Fruit fly (Drosophila melanogaster): Measurements from ENCODE around the gene Rack1.

Rack1 gene

DNA sequence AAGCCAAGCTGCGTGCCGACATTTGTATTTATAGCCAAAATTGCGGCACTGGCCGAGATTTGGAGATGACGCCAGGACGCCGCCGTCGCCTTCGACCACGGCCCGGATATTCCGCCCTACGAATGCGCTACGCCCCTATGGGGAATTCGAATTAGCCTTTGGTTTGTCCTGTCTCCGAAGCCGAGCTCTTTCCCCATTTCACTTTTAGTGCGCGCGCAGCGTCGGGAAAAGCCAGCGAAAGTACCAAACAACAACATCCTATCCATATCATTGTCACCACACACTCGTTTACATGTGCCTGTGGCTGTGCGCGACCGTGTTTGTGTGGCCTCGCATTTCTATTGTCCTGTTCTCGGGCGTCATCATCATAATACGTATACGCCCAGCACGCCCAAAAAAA, 44.2 kb upstream of the Rack1 start, which contains the start of gene Proc:
Gene Proc (minus strand): TSS at position 101 of the 400 bp plus-strand sequence.
- TF ChIP-seq Crg-1 (GFP tag; optimal IDR thresholded peaks at IDR 0.05) (no peak), CG11617 (GFP tag; optimal IDR thresholded peaks at IDR 0.05) (no peak), Hr96 (GFP tag; optimal IDR thresholded peaks at IDR 0.05) (no peak), CG33017 (tag; optimal IDR thresholded peaks at IDR 0.05) (no peak), Clk (GFP tag; optimal IDR thresholded peaks at IDR 0.05) (no peak), kay (GFP tag; ENCODE audit: borderline replicate concordance) (no peak)

DNA sequence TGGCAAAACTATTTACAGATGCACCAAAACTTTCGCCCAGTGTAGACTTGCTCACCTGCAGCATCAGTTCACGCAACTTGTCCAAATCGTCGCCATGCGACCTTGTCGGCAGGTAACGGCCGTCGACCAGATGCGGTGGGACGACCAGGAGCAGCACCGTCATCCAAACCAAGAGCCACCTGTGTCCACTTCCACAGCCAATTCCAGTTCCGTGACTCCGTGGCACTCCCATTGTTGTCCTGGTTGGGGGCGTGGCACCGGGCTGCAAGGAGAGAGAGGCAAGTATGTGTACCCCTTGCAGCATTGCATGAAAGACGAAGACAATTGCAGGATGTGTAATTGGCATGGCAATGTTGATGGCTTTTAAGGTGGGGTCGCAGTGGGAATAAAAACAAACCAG, 43.1 kb upstream of the Rack1 start:
- TF ChIP-seq bab1 (GFP tag; optimal IDR thresholded peaks at IDR 0.05) (no peak), CG1620 (GFP tag; optimal IDR thresholded peaks at IDR 0.05) (no peak)

- TF ChIP-seq CG12768 (GFP tag; optimal IDR thresholded peaks at IDR 0.05) (no peak), CG7101 (tag; optimal IDR thresholded peaks at IDR 0.05) (no peak), bab1 (GFP tag; optimal IDR thresholded peaks at IDR 0.05) (no peak), CG1620 (GFP tag; optimal IDR thresholded peaks at IDR 0.05) (no peak), tj (GFP tag; optimal IDR thresholded peaks at IDR 0.05) (no peak), Clk (GFP tag; optimal IDR thresholded peaks at IDR 0.05) (no peak), CG11617 (GFP tag; optimal IDR thresholded peaks at IDR 0.05) (no peak), kay (GFP tag; ENCODE audit: borderline replicate concordance) (no peak), pad (GFP tag; optimal IDR thresholded peaks at IDR 0.05) (no peak), Mnt (GFP tag; optimal IDR thresholded peaks at IDR 0.05) (no peak), cnc (optimal IDR thresholded peaks at IDR 0.05) (no peak), toe (GFP tag; optimal IDR thresholded peaks at IDR 0.05) (no peak), ovo (GFP tag; optimal IDR thresholded peaks at IDR 0.05) (no peak), Hr96 (GFP tag; optimal IDR thresholded peaks at IDR 0.05) (no peak), Crg-1 (GFP tag; optimal IDR thresholded peaks at IDR 0.05) (no peak), CG33017 (tag; optimal IDR thresholded peaks at IDR 0.05) (no peak), CG7045 (GFP tag; optimal IDR thresholded peaks at IDR 0.05) (no peak), CG5204 (GFP tag; optimal IDR thresholded peaks at IDR 0.05) (no peak), cic (GFP tag; optimal IDR thresholded peaks at IDR 0.05) (no peak)
Observed at dm6 chr2L:7868608-7869007, 41.5 kb upstream of the Rack1 start.

dm6 chr2L:7861733-7862132, 34.6 kb upstream of the Rack1 start:
- TF ChIP-seq tj (GFP tag; optimal IDR thresholded peaks at IDR 0.05) (no peak), CG7045 (GFP tag; optimal IDR thresholded peaks at IDR 0.05) (no peak), CG12768 (GFP tag; optimal IDR thresholded peaks at IDR 0.05) (no peak), Clk (GFP tag; optimal IDR thresholded peaks at IDR 0.05) (no peak), CG7101 (tag; optimal IDR thresholded peaks at IDR 0.05) (no peak), CG1620 (GFP tag; optimal IDR thresholded peaks at IDR 0.05) (no peak), pad (GFP tag; optimal IDR thresholded peaks at IDR 0.05) (no peak), CG5204 (GFP tag; optimal IDR thresholded peaks at IDR 0.05) (no peak), CG11617 (GFP tag; optimal IDR thresholded peaks at IDR 0.05) (no peak), toe (GFP tag; optimal IDR thresholded peaks at IDR 0.05) (no peak), cnc (optimal IDR thresholded peaks at IDR 0.05) (no peak), kay (GFP tag; ENCODE audit: borderline replicate concordance) (no peak), CG33017 (tag; optimal IDR thresholded peaks at IDR 0.05) (no peak), CG14711 (tag; optimal IDR thresholded peaks at IDR 0.05) (no peak), Crg-1 (GFP tag; optimal IDR thresholded peaks at IDR 0.05) (no peak)

DNA sequence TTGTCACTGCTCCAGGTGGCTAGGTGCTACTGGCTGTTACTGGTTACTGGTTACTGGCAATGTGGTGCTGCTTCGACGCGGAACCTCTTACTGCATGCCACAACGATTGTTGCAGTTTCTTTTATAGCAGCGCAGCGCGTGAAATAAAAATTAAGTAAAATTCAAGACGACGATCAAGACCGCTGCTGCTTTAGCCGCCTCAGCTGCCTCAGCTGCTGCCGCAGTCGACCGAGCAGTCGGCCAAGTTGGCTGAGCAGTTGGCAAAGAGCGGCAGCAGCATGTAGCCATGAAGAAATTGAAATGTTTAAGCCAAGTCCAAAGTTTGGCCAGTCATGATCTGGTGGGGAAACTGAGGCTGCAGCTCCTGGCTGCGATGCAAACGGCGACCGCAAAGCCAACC, 33.6 kb upstream of the Rack1 start, which contains the start of gene TwdlE:
Gene TwdlE (minus strand): TSS at position 101 of the 400 bp plus-strand sequence.
- no peak for TF ChIP-seq bab1 (GFP tag; optimal IDR thresholded peaks at IDR 0.05)
- no peak for TF ChIP-seq Crg-1 (GFP tag; optimal IDR thresholded peaks at IDR 0.05)
- no peak for TF ChIP-seq ovo (GFP tag; optimal IDR thresholded peaks at IDR 0.05)
- no peak for TF ChIP-seq CG1620 (GFP tag; optimal IDR thresholded peaks at IDR 0.05)
- no peak for TF ChIP-seq CG33017 (tag; optimal IDR thresholded peaks at IDR 0.05)
- TF ChIP-seq Clk (GFP tag; optimal IDR thresholded peaks at IDR 0.05): no peak
- no peak for TF ChIP-seq Mnt (GFP tag; optimal IDR thresholded peaks at IDR 0.05)
- TF ChIP-seq cnc (optimal IDR thresholded peaks at IDR 0.05): no peak
- TF ChIP-seq toe (GFP tag; optimal IDR thresholded peaks at IDR 0.05): no peak
- no peak for TF ChIP-seq pad (GFP tag; optimal IDR thresholded peaks at IDR 0.05)
- TF ChIP-seq CG5204 (GFP tag; optimal IDR thresholded peaks at IDR 0.05): no peak

DNA sequence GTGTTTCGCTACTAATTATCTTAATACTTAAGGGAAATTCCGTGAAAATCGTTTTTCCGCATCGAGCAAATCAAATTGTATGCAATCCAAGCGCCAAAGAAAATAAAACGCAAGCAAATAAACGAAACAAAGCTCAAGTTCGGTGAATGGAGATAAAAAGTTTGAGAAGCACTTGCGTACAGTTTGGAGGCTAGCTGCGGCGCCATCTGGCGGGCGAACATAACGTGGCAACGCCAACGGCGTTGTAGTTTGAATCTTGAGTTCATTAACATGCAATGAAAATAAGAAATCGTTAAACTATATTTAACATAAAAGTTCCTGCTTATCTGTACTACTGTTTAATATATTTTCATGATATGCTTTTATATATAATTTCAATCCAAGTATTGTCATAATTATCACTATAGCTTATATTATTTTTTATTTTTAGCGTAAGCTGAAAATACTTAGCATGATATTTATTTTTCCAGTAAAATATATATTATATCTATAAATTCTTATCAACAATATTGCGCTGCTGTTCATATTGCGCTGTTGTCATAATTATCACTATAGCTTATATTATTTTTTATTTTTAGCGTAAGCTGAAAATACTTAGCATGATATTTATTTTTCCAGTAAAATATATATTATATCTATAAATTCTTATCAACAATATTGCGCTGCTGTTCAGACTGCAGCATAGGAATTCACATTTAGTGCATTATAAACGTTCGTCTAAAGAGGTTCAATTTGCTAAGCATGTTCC, 29.4 kb upstream of the Rack1 start, which contains the start of gene lectin-28C:
Gene lectin-28C (plus strand): TSS at position 698 of the 748 bp plus-strand sequence.
- TF ChIP-seq toe (GFP tag; optimal IDR thresholded peaks at IDR 0.05) (peak; percentile 14), tj (GFP tag; optimal IDR thresholded peaks at IDR 0.05) (peak; percentile 15)

DNA sequence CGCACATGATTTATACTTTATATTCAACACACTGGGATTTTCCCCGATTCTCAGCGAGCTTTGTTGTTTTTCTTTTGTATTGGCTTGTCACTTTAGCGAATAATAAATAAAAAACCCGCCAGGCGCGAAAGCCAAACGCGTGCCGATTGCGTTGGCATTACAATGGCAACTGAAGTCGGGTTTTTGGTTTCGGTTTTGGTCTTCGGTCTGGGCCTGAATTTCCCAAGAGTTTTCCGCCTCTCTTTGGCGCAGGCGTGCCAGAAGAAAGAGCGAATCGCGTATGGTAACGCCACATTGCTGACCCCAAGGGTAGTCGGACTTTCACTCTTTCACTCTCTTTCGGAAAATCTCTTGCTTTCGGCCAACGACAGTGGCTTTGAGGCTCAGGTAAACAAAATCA, 28.0 kb upstream of the Rack1 start, which contains the start of gene CG14535:
Gene CG14535 (minus strand): TSS at position 368 of the 400 bp plus-strand sequence.
- TF ChIP-seq Clk (GFP tag; optimal IDR thresholded peaks at IDR 0.05) (no peak), CG7101 (tag; optimal IDR thresholded peaks at IDR 0.05) (no peak), bab1 (GFP tag; optimal IDR thresholded peaks at IDR 0.05) (no peak), CG1620 (GFP tag; optimal IDR thresholded peaks at IDR 0.05) (no peak), CG11617 (GFP tag; optimal IDR thresholded peaks at IDR 0.05) (no peak), tj (GFP tag; optimal IDR thresholded peaks at IDR 0.05) (no peak), CG7045 (GFP tag; optimal IDR thresholded peaks at IDR 0.05) (no peak), Crg-1 (GFP tag; optimal IDR thresholded peaks at IDR 0.05) (no peak), Mnt (GFP tag; optimal IDR thresholded peaks at IDR 0.05) (no peak), pad (GFP tag; optimal IDR thresholded peaks at IDR 0.05) (no peak), kay (GFP tag; ENCODE audit: borderline replicate concordance) (no peak), toe (GFP tag; optimal IDR thresholded peaks at IDR 0.05) (no peak), CG33017 (tag; optimal IDR thresholded peaks at IDR 0.05) (no peak)

Data from whole organism, adult.